Fruit fly (Drosophila melanogaster) whole organism, prepupa: Measurements from ENCODE around the gene Lint-1.

Source experiments
- Blimp-1 ChIP-seq: fragments of 200-800 bp; sonication (Bioruptor generic); optimal IDR thresholded peaks from 3 replicates; lab custom pipeline; 2017; ENCODE audit warnings: missing biosample characterization, missing genetic modification characterization, mild to moderate bottlenecking, moderate library complexity, missing genetic modification reagents
- CG10631 ChIP-seq: fragments of 200-800 bp; sonication (Bioruptor generic); optimal IDR thresholded peaks from 2 replicates; lab custom pipeline; 2016; ENCODE audit warnings: missing biosample characterization, missing genetic modification characterization
- CG11294 ChIP-seq: fragments of 200-800 bp; sonication (Bioruptor generic); IDR thresholded peaks from 2 replicates; pipeline ENCODE4 v1.3.6; 2022; ENCODE audit warnings: missing biosample characterization, missing genetic modification characterization
- CG15336 ChIP-seq: fragments of 200-800 bp; sonication (Bioruptor generic); IDR thresholded peaks from 2 replicates; pipeline ENCODE4 v1.3.6; 2022; ENCODE audit warnings: missing biosample characterization, missing genetic modification characterization
- CG16779 ChIP-seq: fragments of 200-800 bp; sonication (Bioruptor generic); optimal IDR thresholded peaks from 3 replicates; lab custom pipeline; 2017; ENCODE audit warnings: missing biosample characterization, mild to moderate bottlenecking, missing genetic modification characterization
- CG3032 ChIP-seq: fragments of 200-800 bp; optimal IDR thresholded peaks from 2 replicates; lab custom pipeline; 2019; ENCODE audit warnings: missing biosample characterization, mild to moderate bottlenecking, missing genetic modification characterization, moderate library complexity
- CG31627 ChIP-seq: fragments of 200-800 bp; sonication (Bioruptor generic); optimal IDR thresholded peaks from 3 replicates; lab custom pipeline; 2016; ENCODE audit warnings: missing biosample characterization, missing genetic modification characterization
- CG32006 ChIP-seq: fragments of 200-800 bp; sonication (Bioruptor generic); optimal IDR thresholded peaks from 3 replicates; lab custom pipeline; 2017; ENCODE audit warnings: missing biosample characterization, mild to moderate bottlenecking, missing genetic modification characterization
- CG34406 ChIP-seq: fragments of 200-800 bp; sonication (Bioruptor generic); optimal IDR thresholded peaks from 3 replicates; lab custom pipeline; 2016; ENCODE audit warnings: missing biosample characterization, missing genetic modification characterization
- CG4318 ChIP-seq: fragments of 200-800 bp; sonication (Bioruptor generic); optimal IDR thresholded peaks from 3 replicates; lab custom pipeline; 2017; ENCODE audit warnings: missing biosample characterization, mild to moderate bottlenecking, missing genetic modification characterization
- CG6163 ChIP-seq: fragments of 200-800 bp; sonication (Bioruptor generic); IDR thresholded peaks from 3 replicates; pipeline ENCODE4 v1.3.6; 2022; ENCODE audit warnings: missing biosample characterization, missing genetic modification characterization
- CG6276 ChIP-seq: fragments of 200-800 bp; sonication (Bioruptor generic); optimal IDR thresholded peaks from 2 replicates; lab custom pipeline; 2017; ENCODE audit warnings: missing biosample characterization, mild to moderate bottlenecking, missing genetic modification characterization
- CG6792 ChIP-seq: fragments of 200-800 bp; sonication (Bioruptor generic); optimal IDR thresholded peaks from 3 replicates; lab custom pipeline; 2016; ENCODE audit warnings: missing biosample characterization, missing genetic modification characterization
- CG6808 ChIP-seq: fragments of 200-800 bp; sonication (Bioruptor generic); optimal IDR thresholded peaks from 3 replicates; lab custom pipeline; 2017; ENCODE audit warnings: missing biosample characterization, missing genetic modification characterization, mild to moderate bottlenecking, moderate library complexity, missing genetic modification reagents
- CG6854 ChIP-seq: fragments of 200-800 bp; sonication (Bioruptor generic); optimal IDR thresholded peaks from 2 replicates; lab custom pipeline; 2017; ENCODE audit warnings: missing biosample characterization, mild to moderate bottlenecking, missing genetic modification characterization
- CG7368 ChIP-seq: fragments of 200-800 bp; sonication (Bioruptor generic); optimal IDR thresholded peaks from 3 replicates; lab custom pipeline; 2016; ENCODE audit warnings: missing biosample characterization, missing genetic modification characterization
- CG8119 ChIP-seq: fragments of 200-800 bp; sonication (Bioruptor generic); IDR thresholded peaks from 3 replicates; pipeline ENCODE4 v1.3.6; 2022; ENCODE audit warnings: missing biosample characterization, missing genetic modification characterization
- CG8319 ChIP-seq: fragments of 200-800 bp; sonication (Bioruptor generic); optimal IDR thresholded peaks from 3 replicates; lab custom pipeline; 2016; ENCODE audit warnings: missing biosample characterization, missing genetic modification characterization
- CG8632 ChIP-seq: fragments of 200-800 bp; sonication (Bioruptor generic); optimal IDR thresholded peaks from 3 replicates; lab custom pipeline; 2016; ENCODE audit warnings: missing biosample characterization, missing genetic modification characterization
- CG9139 ChIP-seq: fragments of 200-800 bp; sonication (Bioruptor generic); optimal IDR thresholded peaks from 3 replicates; lab custom pipeline; 2017; ENCODE audit warnings: missing biosample characterization, mild to moderate bottlenecking, missing genetic modification characterization
- Eip75B ChIP-seq: fragments of 200-800 bp; sonication (Bioruptor generic); optimal IDR thresholded peaks from 3 replicates; lab custom pipeline; 2016; ENCODE audit warnings: missing biosample characterization, missing genetic modification characterization
- Eip78C ChIP-seq: fragments of 200-800 bp; sonication (Bioruptor generic); peaks from one replicate; lab custom pipeline; 2016; ENCODE audit warnings: missing biosample characterization, missing genetic modification characterization
- Eip93F ChIP-seq: fragments of 200-800 bp; sonication (Bioruptor generic); optimal IDR thresholded peaks from 2 replicates; lab custom pipeline; 2016; ENCODE audit warnings: missing biosample characterization, mild to moderate bottlenecking, missing genetic modification characterization
- Ets21C ChIP-seq: fragments of 200-800 bp; sonication (Bioruptor generic); optimal IDR thresholded peaks from 3 replicates; lab custom pipeline; 2016; ENCODE audit warnings: missing biosample characterization, missing genetic modification characterization
- Ets96B ChIP-seq: fragments of 200-800 bp; optimal IDR thresholded peaks from 2 replicates; lab custom pipeline; 2019; ENCODE audit warnings: missing biosample characterization, mild to moderate bottlenecking, missing genetic modification characterization, moderate library complexity
- Hr39 ChIP-seq: fragments of 200-800 bp; sonication (Bioruptor generic); optimal IDR thresholded peaks from 2 replicates; lab custom pipeline; 2016; ENCODE audit warnings: missing biosample characterization, missing genetic modification characterization
- Hr4 ChIP-seq: fragments of 200-800 bp; sonication (Bioruptor generic); optimal IDR thresholded peaks from 3 replicates; lab custom pipeline; 2016; ENCODE audit warnings: missing biosample characterization, missing genetic modification characterization
- Lpt ChIP-seq: fragments of 200-800 bp; sonication (Bioruptor generic); optimal IDR thresholded peaks from 3 replicates; lab custom pipeline; 2016; ENCODE audit warnings: missing biosample characterization, missing genetic modification characterization
- Met ChIP-seq: fragments of 200-800 bp; sonication (Bioruptor generic); optimal IDR thresholded peaks from 3 replicates; lab custom pipeline; 2016; ENCODE audit warnings: missing biosample characterization, missing genetic modification characterization
- OdsH ChIP-seq: fragments of 200-800 bp; sonication (Bioruptor generic); optimal IDR thresholded peaks from 3 replicates; lab custom pipeline; 2016; ENCODE audit warnings: missing biosample characterization, missing genetic modification characterization
- Smox ChIP-seq: fragments of 200-800 bp; sonication (Bioruptor generic); optimal IDR thresholded peaks from 3 replicates; lab custom pipeline; 2016; ENCODE audit warnings: missing biosample characterization, missing genetic modification characterization
- Sox14 ChIP-seq: fragments of 200-800 bp; sonication (Bioruptor generic); optimal IDR thresholded peaks from 3 replicates; lab custom pipeline; 2016; ENCODE audit warnings: missing biosample characterization, missing genetic modification characterization
- Sox15 ChIP-seq: fragments of 200-800 bp; sonication (Bioruptor generic); optimal IDR thresholded peaks from 3 replicates; lab custom pipeline; 2016; ENCODE audit warnings: missing biosample characterization, missing genetic modification characterization
- achi ChIP-seq: fragments of 200-800 bp; sonication (Bioruptor generic); optimal IDR thresholded peaks from 3 replicates; lab custom pipeline; 2016; ENCODE audit warnings: missing biosample characterization, missing genetic modification characterization
- acj6 ChIP-seq: fragments of 200-800 bp; sonication (Bioruptor generic); optimal IDR thresholded peaks from 3 replicates; lab custom pipeline; 2016; ENCODE audit warnings: missing biosample characterization, missing genetic modification characterization
- cyc ChIP-seq: fragments of 200-800 bp; sonication (Bioruptor generic); optimal IDR thresholded peaks from 3 replicates; lab custom pipeline; 2016; ENCODE audit warnings: missing biosample characterization, missing genetic modification characterization
- dac ChIP-seq: fragments of 200-800 bp; sonication (Bioruptor generic); optimal IDR thresholded peaks from 2 replicates; lab custom pipeline; 2017; ENCODE audit warnings: missing biosample characterization, mild to moderate bottlenecking, missing genetic modification characterization
- dsx ChIP-seq: fragments of 200-800 bp; optimal IDR thresholded peaks from 3 replicates; lab custom pipeline; 2019; ENCODE audit warnings: missing biosample characterization, mild to moderate bottlenecking, missing genetic modification characterization, moderate library complexity; ENCODE audit not compliant: poor library complexity, severe bottlenecking
- eg ChIP-seq: fragments of 200-800 bp; sonication (Bioruptor generic); IDR thresholded peaks from 3 replicates; pipeline ENCODE4 v1.3.6; 2022; ENCODE audit warnings: missing biosample characterization, missing genetic modification characterization
- esn ChIP-seq: fragments of 200-800 bp; sonication (Bioruptor generic); optimal IDR thresholded peaks from 2 replicates; lab custom pipeline; 2016; ENCODE audit warnings: missing biosample characterization, mild to moderate bottlenecking, missing genetic modification characterization, moderate library complexity
- fd59A ChIP-seq: fragments of 200-800 bp; sonication (Bioruptor generic); optimal IDR thresholded peaks from 2 replicates; lab custom pipeline; 2017; ENCODE audit warnings: missing biosample characterization, mild to moderate bottlenecking, missing genetic modification characterization, missing genetic modification reagents
- fkh ChIP-seq: fragments of 200-800 bp; sonication (Bioruptor generic); optimal IDR thresholded peaks from 3 replicates; lab custom pipeline; 2017; ENCODE audit warnings: missing biosample characterization, mild to moderate bottlenecking, missing genetic modification characterization, moderate library complexity
- net ChIP-seq: fragments of 200-800 bp; sonication (Bioruptor generic); optimal IDR thresholded peaks from 3 replicates; lab custom pipeline; 2016; ENCODE audit warnings: missing biosample characterization, missing genetic modification characterization
- pdm3 ChIP-seq: fragments of 200-800 bp; sonication (Bioruptor generic); optimal IDR thresholded peaks from 3 replicates; lab custom pipeline; 2016; ENCODE audit warnings: missing biosample characterization, missing genetic modification characterization
- salr ChIP-seq, 2 experiments: fragments of 200-800 bp; sonication (Bioruptor generic); optimal IDR thresholded peaks; 3 replicates each; lab custom pipeline; 2016 to 2018; ENCODE audit warnings: missing biosample characterization in 2 of 2, missing genetic modification characterization in 2 of 2, mild to moderate bottlenecking in 1 of 2
- spab ChIP-seq: fragments of 200-800 bp; sonication (Bioruptor generic); optimal IDR thresholded peaks from 2 replicates; lab custom pipeline; 2017; ENCODE audit warnings: missing biosample characterization, mild to moderate bottlenecking, missing genetic modification characterization, missing genetic modification reagents
- svp ChIP-seq: fragments of 200-800 bp; sonication (Bioruptor generic); peaks from one replicate; lab custom pipeline; 2016; ENCODE audit warnings: missing biosample characterization, missing genetic modification characterization
- vri ChIP-seq: fragments of 200-800 bp; sonication (Bioruptor generic); optimal IDR thresholded peaks from 3 replicates; lab custom pipeline; 2016; ENCODE audit warnings: missing biosample characterization, mild to moderate bottlenecking, missing genetic modification characterization

Gene Lint-1

dm6 chrX:11146598-11147176 is 2.4 kb upstream of the Lint-1 start (continued):
- TF ChIP-seq Hr39 (GFP tag; lab: Kevin White, UChicago) (peak; percentile 20), pdm3 (GFP tag; lab: Kevin White, UChicago) (peak; percentile 37), esn (GFP tag; lab: Kevin White, UChicago) (peak; percentile 27), CG31627 (GFP tag; lab: Kevin White, UChicago) (peak; percentile 30), CG6792 (GFP tag; lab: Kevin White, UChicago) (no peak), Eip75B (peak; percentile 1), Ets96B (tag; lab: Kevin White, UChicago) (peak; percentile 38), CG6163 (GFP tag; lab: Robert Waterston, UW) (peak; percentile 77), Sox15 (GFP tag; lab: Kevin White, UChicago) (no peak), CG9139 (GFP tag; lab: Kevin White, UChicago) (no peak), Smox (peak; percentile 8), Ets21C (GFP tag; lab: Kevin White, UChicago) (no peak), vri (GFP tag; lab: Kevin White, UChicago) (no peak), CG6854 (GFP tag; lab: Kevin White, UChicago) (no peak), CG3032 (peak; percentile 29), CG34406 (GFP tag; lab: Kevin White, UChicago) (peak; percentile 6), CG4318 (GFP tag; lab: Kevin White, UChicago) (no peak), svp (peak; percentile 76), Eip93F (GFP tag; lab: Kevin White, UChicago) (no peak), CG8319 (GFP tag; lab: Kevin White, UChicago) (no peak), Hr4 (GFP tag; lab: Kevin White, UChicago) (peak; percentile 25), Met (GFP tag; lab: Kevin White, UChicago) (peak; percentile 16), Eip78C (GFP tag; lab: Kevin White, UChicago) (peak; percentile 62), acj6 (GFP tag; lab: Kevin White, UChicago) (peak; percentile 50), Blimp-1 (no peak), fkh (GFP tag; lab: Kevin White, UChicago) (no peak), net (no peak), salr (GFP tag; optimal IDR thresholded peaks at IDR 0.05; lab: Kevin White, UChicago) (no peak), CG15336 (GFP tag; lab: Robert Waterston, UW) (0 out of 2 replicates have a peak, but pooled peaks have one; percentile 14)

- TF ChIP-seq Ets21C (GFP tag; lab: Kevin White, UChicago): no peak
- no peak for TF ChIP-seq CG10631
- no peak for TF ChIP-seq dsx (GFP tag; lab: Kevin White, UChicago)
- TF ChIP-seq Eip93F (GFP tag; lab: Kevin White, UChicago): no peak
- 0 out of 2 replicates have a peak, but pooled peaks have one; percentile 7 for TF ChIP-seq CG15336 (GFP tag; lab: Robert Waterston, UW)
- no peak for TF ChIP-seq OdsH (GFP tag; lab: Kevin White, UChicago)
- no peak for TF ChIP-seq CG11294
- no peak for TF ChIP-seq dac (GFP tag; lab: Kevin White, UChicago)
- TF ChIP-seq Eip78C (GFP tag; lab: Kevin White, UChicago): peak; percentile 30
- no peak for TF ChIP-seq CG9139 (GFP tag; lab: Kevin White, UChicago)
- TF ChIP-seq CG3032: no peak
- no peak for TF ChIP-seq achi
- no peak for TF ChIP-seq spab (GFP tag; lab: Kevin White, UChicago)
- TF ChIP-seq Lpt (GFP tag; lab: Kevin White, UChicago): no peak
- TF ChIP-seq CG6276: peak; percentile 13
- no peak for TF ChIP-seq fd59A
- TF ChIP-seq CG6808 (GFP tag; lab: Kevin White, UChicago): peak; percentile 3
- TF ChIP-seq pdm3 (GFP tag; lab: Kevin White, UChicago): no peak
- TF ChIP-seq CG7368 (GFP tag; lab: Kevin White, UChicago): no peak
- no peak for TF ChIP-seq cyc (GFP tag; lab: Kevin White, UChicago)
- no peak for TF ChIP-seq CG8632 (GFP tag; lab: Kevin White, UChicago)
- 0 out of 3 replicates have a peak, but pooled peaks have one; percentile 5 for TF ChIP-seq CG6163 (GFP tag; lab: Robert Waterston, UW)
- TF ChIP-seq CG34406 (GFP tag; lab: Kevin White, UChicago): no peak
- TF ChIP-seq CG16779 (tag; lab: Kevin White, UChicago): no peak
- TF ChIP-seq Hr39 (GFP tag; lab: Kevin White, UChicago): no peak
- TF ChIP-seq CG32006 (GFP tag; lab: Kevin White, UChicago): no peak
- no peak for TF ChIP-seq Met (GFP tag; lab: Kevin White, UChicago)
- TF ChIP-seq eg (GFP tag; lab: Robert Waterston, UW): no peak
- TF ChIP-seq CG8119 (GFP tag; lab: Robert Waterston, UW): peak; percentile 28; the same call in 1 of the 3 replicates
- TF ChIP-seq Smox: no peak
- TF ChIP-seq Sox14 (GFP tag; lab: Kevin White, UChicago): no peak
Measured at dm6 chrX:11147553-11148067, 1.5 kb upstream of the Lint-1 start.
